Worm (Caenorhabditis elegans): ENCODE data around the gene F32A11.1.

F32A11.1 gene

DNA sequence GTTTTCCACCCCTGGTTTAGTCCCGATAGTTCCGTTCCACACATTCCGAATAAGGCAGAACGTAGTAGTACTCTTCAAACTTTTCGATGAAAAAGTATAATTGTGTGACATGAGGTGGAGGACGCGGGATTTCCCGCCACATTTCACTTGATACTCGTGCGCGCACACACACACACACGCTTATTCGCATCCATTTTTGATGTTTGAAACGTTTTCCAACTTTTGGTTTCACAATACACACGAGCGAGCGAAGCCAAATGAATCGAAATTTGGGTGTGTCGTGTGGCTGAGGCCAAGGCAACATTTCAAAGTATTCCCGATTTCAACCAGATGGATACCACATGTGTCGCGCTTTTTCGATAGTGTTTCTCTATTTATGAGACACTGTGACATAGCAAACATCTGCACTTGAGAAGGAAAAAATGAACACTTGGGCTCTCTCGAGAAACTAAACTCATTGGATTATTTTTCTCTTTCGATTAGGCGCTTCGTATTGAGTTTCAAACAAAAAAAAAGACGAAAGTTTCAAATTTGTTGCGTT, 36.5 kb downstream of the F32A11.1 start:
- TF ChIP-seq dao-5 (tag; optimal IDR thresholded peaks at IDR 0.05) (no peak), W03F9.2 (tag; optimal IDR thresholded peaks at IDR 0.05) (no peak), him-1 (tag; optimal IDR thresholded peaks at IDR 0.05) (no peak)

- TF ChIP-seq dao-5 (tag; optimal IDR thresholded peaks at IDR 0.05): no peak
- TF ChIP-seq W03F9.2 (tag; optimal IDR thresholded peaks at IDR 0.05): no peak
- TF ChIP-seq him-1 (tag; optimal IDR thresholded peaks at IDR 0.05): no peak
These were observed 38.0 kb downstream of the F32A11.1 start, which contains the start of gene lec-1 for ce11 chrII:13195163-13195562. lec-1 (plus strand) TSS chrII:13195549.

ce11 chrII:13195706-13196417, 38.7 kb downstream of the F32A11.1 start:
- TF ChIP-seq him-1 (tag; optimal IDR thresholded peaks at IDR 0.05): no peak
- no peak for TF ChIP-seq dao-5 (tag; optimal IDR thresholded peaks at IDR 0.05)
- no peak for TF ChIP-seq W03F9.2 (tag; optimal IDR thresholded peaks at IDR 0.05)

- TF ChIP-seq dao-5 (tag; optimal IDR thresholded peaks at IDR 0.05): no peak
These were observed 39.7 kb downstream of the F32A11.1 start for ce11 chrII:13196689-13197280.

DNA sequence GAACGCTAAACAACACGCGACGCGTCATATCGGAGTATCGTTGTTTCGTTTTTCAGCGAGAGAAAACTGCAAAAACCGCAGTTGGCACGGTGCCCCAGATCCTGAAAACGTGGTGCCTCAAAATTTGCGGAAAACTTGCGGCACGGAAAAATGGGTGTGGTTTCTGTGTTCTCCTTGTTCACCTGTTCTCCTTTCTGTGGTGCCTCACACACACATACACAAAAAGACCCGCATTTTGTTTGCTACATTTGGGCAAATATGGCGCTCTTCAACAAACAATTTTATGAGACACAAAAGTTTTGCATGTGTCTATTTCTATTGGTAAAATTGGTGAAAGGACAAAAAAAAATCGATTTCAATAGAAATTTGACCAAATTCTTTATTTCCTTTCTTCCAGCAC, 41.7 kb downstream of the F32A11.1 start:
- TF ChIP-seq W03F9.2 (tag; optimal IDR thresholded peaks at IDR 0.05) (no peak), him-1 (tag; optimal IDR thresholded peaks at IDR 0.05) (no peak), dao-5 (tag; optimal IDR thresholded peaks at IDR 0.05) (no peak)

DNA sequence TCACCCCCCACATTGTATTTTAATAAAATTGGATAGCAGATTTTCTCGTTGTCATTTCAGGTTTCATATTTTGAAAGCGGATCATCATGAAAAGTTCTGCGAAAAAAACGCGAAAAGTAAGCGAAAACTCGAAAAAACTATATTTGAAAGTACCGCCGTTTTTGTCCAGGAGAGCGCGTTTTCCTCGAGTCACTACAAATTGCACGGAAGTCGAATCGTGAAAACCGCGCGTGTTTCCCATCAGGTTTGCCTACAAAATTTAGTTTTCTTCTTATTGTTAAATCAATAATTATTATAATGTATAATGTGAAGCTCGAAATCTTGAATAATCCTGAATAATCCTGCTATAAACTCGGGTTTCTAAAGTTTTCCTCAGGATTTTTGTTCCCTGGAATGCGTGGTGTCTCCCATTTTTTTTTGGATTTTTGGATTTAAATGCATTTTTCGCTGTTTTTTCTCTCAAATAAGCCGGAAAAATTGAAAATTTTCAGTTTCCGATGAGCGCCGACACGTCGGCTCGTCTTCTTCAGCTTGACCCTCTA, 42.6 kb downstream of the F32A11.1 start, which contains the start of gene btf-1:
TSS of gene btf-1 (plus strand) at position 492 of the 542 bp plus-strand sequence.
- TF ChIP-seq W03F9.2 (tag; optimal IDR thresholded peaks at IDR 0.05) (peak; percentile 53), him-1 (tag; optimal IDR thresholded peaks at IDR 0.05) (peak; percentile 87), dao-5 (tag; optimal IDR thresholded peaks at IDR 0.05) (no peak)

All from whole organism, L4/young adult.